Fruit fly (Drosophila melanogaster): Measurements from ENCODE around the gene squ.

The squ gene

DNA sequence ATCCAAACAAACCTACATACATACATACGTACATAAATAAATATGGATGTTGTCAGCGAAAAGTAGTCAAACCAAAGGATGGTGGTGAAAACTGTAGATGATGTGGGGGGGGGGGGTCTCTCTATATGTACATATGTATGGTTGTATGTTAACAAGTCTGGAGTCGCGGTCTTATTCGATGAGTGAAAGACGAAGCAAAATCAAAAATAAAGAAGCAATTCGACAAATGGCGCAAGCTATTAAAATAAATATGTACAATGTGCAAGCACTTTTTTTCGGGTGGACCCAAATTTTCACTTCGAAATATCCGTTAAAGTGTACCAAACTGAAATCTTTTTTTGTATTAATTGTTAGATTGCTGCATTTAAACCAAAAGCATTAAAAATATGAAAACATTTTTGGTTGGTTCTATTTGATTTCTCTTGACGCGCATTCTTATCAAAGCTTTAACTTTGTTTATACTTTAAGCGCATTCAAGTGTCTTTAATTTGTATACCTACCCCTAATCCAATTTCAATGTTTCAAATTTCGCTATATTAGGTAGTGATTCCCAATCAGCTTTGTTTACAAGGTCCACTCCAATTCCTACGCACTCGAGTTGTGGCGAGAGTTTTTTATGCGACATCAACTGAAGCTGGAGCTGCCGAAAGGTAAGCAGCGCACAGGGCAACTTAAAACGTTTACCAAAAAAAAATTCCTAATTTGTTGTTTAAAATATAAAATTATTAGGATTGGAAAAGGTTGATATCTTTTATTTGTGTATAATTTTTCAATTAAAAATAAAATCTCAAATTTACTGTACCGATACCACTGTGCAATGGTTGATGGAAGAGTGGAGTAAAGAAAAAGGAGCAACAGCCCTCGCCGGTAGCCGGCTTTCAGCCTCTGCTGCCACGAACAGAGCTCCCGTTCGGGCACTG lies 4.4 kb downstream of the squ start, which contains the start of gene CG31807 (continued):
- TF ChIP-seq grn (GFP tag; optimal IDR thresholded peaks at IDR 0.05) (no peak), kni (GFP tag; optimal IDR thresholded peaks at IDR 0.05) (no peak), Fer2 (tag; optimal IDR thresholded peaks at IDR 0.05) (peak; percentile 12), slbo (GFP tag; IDR thresholded peaks at IDR 0.05) (peak; percentile 58), Ssrp (tag; optimal IDR thresholded peaks at IDR 0.05) (peak; percentile 64), HLH4C (GFP tag; IDR thresholded peaks at IDR 0.05; ENCODE audit: partially characterized antibody) (no peak), CG12219 (GFP tag; optimal IDR thresholded peaks at IDR 0.05) (peak; percentile 74), YL-1 (GFP tag; optimal IDR thresholded peaks at IDR 0.05) (no peak), Hmr (GFP tag; optimal IDR thresholded peaks at IDR 0.05) (peak; percentile 82), HmgD (GFP tag; optimal IDR thresholded peaks at IDR 0.05) (no peak), Hr51 (GFP tag; optimal IDR thresholded peaks at IDR 0.05) (peak; percentile 24 to 90), Sry-β (GFP tag; optimal IDR thresholded peaks at IDR 0.05) (peak; percentile 3), scrt (GFP tag; optimal IDR thresholded peaks at IDR 0.05) (peak; percentile 77), toy (GFP tag; IDR thresholded peaks at IDR 0.05) (no peak), D19B (GFP tag; optimal IDR thresholded peaks at IDR 0.05) (peak; percentile 32), Tbp (GFP tag; optimal IDR thresholded peaks at IDR 0.05) (no peak), CG9215 (GFP tag; IDR thresholded peaks at IDR 0.05) (peak; percentile 19; the same call in 1 of the 2 replicates), sens (GFP tag) (peak; percentile 97), org-1 (GFP tag; optimal IDR thresholded peaks at IDR 0.05) (peak; percentile 80), jing (GFP tag; optimal IDR thresholded peaks at IDR 0.05) (peak; percentile 14), CG8944 (GFP tag; optimal IDR thresholded peaks at IDR 0.05) (peak; percentile 56), Drgx (GFP tag; IDR thresholded peaks at IDR 0.05) (peak; percentile 84), CG8290 (GFP tag; optimal IDR thresholded peaks at IDR 0.05) (no peak), CG8290 (tag; optimal IDR thresholded peaks at IDR 0.05) (peak in 1 of 2 experiments; percentile 45), Bdp1 (GFP tag; optimal IDR thresholded peaks at IDR 0.05) (peak; percentile 12), Sox100B (GFP tag; optimal IDR thresholded peaks at IDR 0.05) (peak; percentile 70), Trl (optimal IDR thresholded peaks at IDR 0.05) (no peak), Trl (GFP tag; optimal IDR thresholded peaks at IDR 0.05) (peak; percentile 65), sens-2 (GFP tag; IDR thresholded peaks at IDR 0.05) (0 out of 2 replicates have a peak, but pooled peaks have one; percentile 14), CG8478 (optimal IDR thresholded peaks at IDR 0.05) (no peak), inv (GFP tag; IDR thresholded peaks at IDR 0.05; ENCODE audit: partially characterized antibody) (no peak), Sin3A (optimal IDR thresholded peaks at IDR 0.05) (no peak), h (optimal IDR thresholded peaks at IDR 0.05) (no peak), NC2β (GFP tag; optimal IDR thresholded peaks at IDR 0.05) (peak; percentile 50), CG10959 (GFP tag; IDR thresholded peaks at IDR 0.05) (no peak), CG8765 (GFP tag; IDR thresholded peaks at IDR 0.05) (no peak), CG31441 (GFP tag; IDR thresholded peaks at IDR 0.05) (peak; percentile 75), CG13424 (tag; optimal IDR thresholded peaks at IDR 0.05) (peak; percentile 89), CG7372 (GFP tag; IDR thresholded peaks at IDR 0.05) (no peak), CG4617 (GFP tag; optimal IDR thresholded peaks at IDR 0.05; ENCODE audit: borderline replicate concordance) (peak; percentile 9), Nf-YA (GFP tag; IDR thresholded peaks at IDR 0.05) (peak; percentile 30; the same call in 1 of the 2 replicates), Doc2 (GFP tag; IDR thresholded peaks at IDR 0.05) (no peak), Hmx (GFP tag; optimal IDR thresholded peaks at IDR 0.05) (peak; percentile 42), CrebB (tag; optimal IDR thresholded peaks at IDR 0.05) (peak; percentile 79), Gug (GFP tag; IDR thresholded peaks at IDR 0.05) (peak; percentile 17; the same call in 1 of the 4 replicates), zf30C (GFP tag; optimal IDR thresholded peaks at IDR 0.05) (no peak), ci (GFP tag; IDR thresholded peaks at IDR 0.05) (peak; percentile 52; the same call in 1 of the 3 replicates), cg (GFP tag; optimal IDR thresholded peaks at IDR 0.05) (no peak), nom (GFP tag; optimal IDR thresholded peaks at IDR 0.05) (peak; percentile 95), gcm (GFP tag; optimal IDR thresholded peaks at IDR 0.05) (peak; percentile 85), disco-r (GFP tag; optimal IDR thresholded peaks at IDR 0.05) (peak; percentile 70)

Measured in whole organism, embryonic.